Fruit fly (Drosophila melanogaster) whole organism, prepupa: ENCODE results near the gene rpr.

Experiments
- Blimp-1 ChIP-seq: fragments of 200-800 bp; sonication (Bioruptor generic); optimal IDR thresholded peaks from 3 replicates; lab custom pipeline; 2017; ENCODE audit warnings: missing biosample characterization, missing genetic modification characterization, mild to moderate bottlenecking, moderate library complexity, missing genetic modification reagents
- CG10631 ChIP-seq: fragments of 200-800 bp; sonication (Bioruptor generic); optimal IDR thresholded peaks from 2 replicates; lab custom pipeline; 2016; ENCODE audit warnings: missing biosample characterization, missing genetic modification characterization
- CG10669 ChIP-seq: fragments of 200-800 bp; sonication (Bioruptor generic); optimal IDR thresholded peaks from 3 replicates; lab custom pipeline; 2018; ENCODE audit warnings: missing biosample characterization, mild to moderate bottlenecking, missing genetic modification characterization, moderate library complexity
- CG11294 ChIP-seq: fragments of 200-800 bp; sonication (Bioruptor generic); IDR thresholded peaks from 2 replicates; pipeline ENCODE4 v1.3.6; 2022; ENCODE audit warnings: missing biosample characterization, missing genetic modification characterization
- CG11902 ChIP-seq: fragments of 200-800 bp; sonication (Bioruptor generic); optimal IDR thresholded peaks from 3 replicates; lab custom pipeline; 2016; ENCODE audit warnings: missing biosample characterization, missing genetic modification characterization
- CG15336 ChIP-seq: fragments of 200-800 bp; sonication (Bioruptor generic); IDR thresholded peaks from 2 replicates; pipeline ENCODE4 v1.3.6; 2022; ENCODE audit warnings: missing biosample characterization, missing genetic modification characterization
- CG1621 ChIP-seq: fragments of 200-800 bp; sonication (Bioruptor generic); optimal IDR thresholded peaks from 3 replicates; lab custom pipeline; 2018; ENCODE audit warnings: missing biosample characterization, mild to moderate bottlenecking, missing genetic modification characterization
- CG16779 ChIP-seq: fragments of 200-800 bp; sonication (Bioruptor generic); optimal IDR thresholded peaks from 3 replicates; lab custom pipeline; 2017; ENCODE audit warnings: missing biosample characterization, mild to moderate bottlenecking, missing genetic modification characterization
- CG32006 ChIP-seq: fragments of 200-800 bp; sonication (Bioruptor generic); optimal IDR thresholded peaks from 3 replicates; lab custom pipeline; 2017; ENCODE audit warnings: missing biosample characterization, mild to moderate bottlenecking, missing genetic modification characterization
- CG34406 ChIP-seq: fragments of 200-800 bp; sonication (Bioruptor generic); optimal IDR thresholded peaks from 3 replicates; lab custom pipeline; 2016; ENCODE audit warnings: missing biosample characterization, missing genetic modification characterization
- CG3919 ChIP-seq: fragments of 200-800 bp; sonication (Bioruptor generic); optimal IDR thresholded peaks from 3 replicates; lab custom pipeline; 2016; ENCODE audit warnings: missing biosample characterization, missing genetic modification characterization
- CG4318 ChIP-seq: fragments of 200-800 bp; sonication (Bioruptor generic); optimal IDR thresholded peaks from 3 replicates; lab custom pipeline; 2017; ENCODE audit warnings: missing biosample characterization, mild to moderate bottlenecking, missing genetic modification characterization
- CG6163 ChIP-seq: fragments of 200-800 bp; sonication (Bioruptor generic); IDR thresholded peaks from 3 replicates; pipeline ENCODE4 v1.3.6; 2022; ENCODE audit warnings: missing biosample characterization, missing genetic modification characterization
- CG6854 ChIP-seq: fragments of 200-800 bp; sonication (Bioruptor generic); optimal IDR thresholded peaks from 2 replicates; lab custom pipeline; 2017; ENCODE audit warnings: missing biosample characterization, mild to moderate bottlenecking, missing genetic modification characterization
- CG7368 ChIP-seq: fragments of 200-800 bp; sonication (Bioruptor generic); optimal IDR thresholded peaks from 3 replicates; lab custom pipeline; 2016; ENCODE audit warnings: missing biosample characterization, missing genetic modification characterization
- CG8632 ChIP-seq: fragments of 200-800 bp; sonication (Bioruptor generic); optimal IDR thresholded peaks from 3 replicates; lab custom pipeline; 2016; ENCODE audit warnings: missing biosample characterization, missing genetic modification characterization
- CG9139 ChIP-seq: fragments of 200-800 bp; sonication (Bioruptor generic); optimal IDR thresholded peaks from 3 replicates; lab custom pipeline; 2017; ENCODE audit warnings: missing biosample characterization, mild to moderate bottlenecking, missing genetic modification characterization
- Eip75B ChIP-seq: fragments of 200-800 bp; sonication (Bioruptor generic); optimal IDR thresholded peaks from 3 replicates; lab custom pipeline; 2016; ENCODE audit warnings: missing biosample characterization, missing genetic modification characterization
- Eip78C ChIP-seq: fragments of 200-800 bp; sonication (Bioruptor generic); peaks from one replicate; lab custom pipeline; 2016; ENCODE audit warnings: missing biosample characterization, missing genetic modification characterization
- Eip93F ChIP-seq: fragments of 200-800 bp; sonication (Bioruptor generic); optimal IDR thresholded peaks from 2 replicates; lab custom pipeline; 2016; ENCODE audit warnings: missing biosample characterization, mild to moderate bottlenecking, missing genetic modification characterization
- Ets21C ChIP-seq: fragments of 200-800 bp; sonication (Bioruptor generic); optimal IDR thresholded peaks from 3 replicates; lab custom pipeline; 2016; ENCODE audit warnings: missing biosample characterization, missing genetic modification characterization
- Gug ChIP-seq: fragments of 200-800 bp; sonication (Bioruptor generic); IDR thresholded peaks from 2 replicates; pipeline ENCODE4 v1.3.6; 2022; ENCODE audit warnings: missing biosample characterization, missing genetic modification characterization
- Hr39 ChIP-seq: fragments of 200-800 bp; sonication (Bioruptor generic); optimal IDR thresholded peaks from 2 replicates; lab custom pipeline; 2016; ENCODE audit warnings: missing biosample characterization, missing genetic modification characterization
- Hr4 ChIP-seq: fragments of 200-800 bp; sonication (Bioruptor generic); optimal IDR thresholded peaks from 3 replicates; lab custom pipeline; 2016; ENCODE audit warnings: missing biosample characterization, missing genetic modification characterization
- Lpt ChIP-seq: fragments of 200-800 bp; sonication (Bioruptor generic); optimal IDR thresholded peaks from 3 replicates; lab custom pipeline; 2016; ENCODE audit warnings: missing biosample characterization, missing genetic modification characterization
- Sox14 ChIP-seq: fragments of 200-800 bp; sonication (Bioruptor generic); optimal IDR thresholded peaks from 3 replicates; lab custom pipeline; 2016; ENCODE audit warnings: missing biosample characterization, missing genetic modification characterization
- Sox15 ChIP-seq: fragments of 200-800 bp; sonication (Bioruptor generic); optimal IDR thresholded peaks from 3 replicates; lab custom pipeline; 2016; ENCODE audit warnings: missing biosample characterization, missing genetic modification characterization
- achi ChIP-seq: fragments of 200-800 bp; sonication (Bioruptor generic); optimal IDR thresholded peaks from 3 replicates; lab custom pipeline; 2016; ENCODE audit warnings: missing biosample characterization, missing genetic modification characterization
- cyc ChIP-seq: fragments of 200-800 bp; sonication (Bioruptor generic); optimal IDR thresholded peaks from 3 replicates; lab custom pipeline; 2016; ENCODE audit warnings: missing biosample characterization, missing genetic modification characterization
- dsx ChIP-seq: fragments of 200-800 bp; optimal IDR thresholded peaks from 3 replicates; lab custom pipeline; 2019; ENCODE audit warnings: missing biosample characterization, mild to moderate bottlenecking, missing genetic modification characterization, moderate library complexity; ENCODE audit not compliant: poor library complexity, severe bottlenecking
- eg ChIP-seq: fragments of 200-800 bp; sonication (Bioruptor generic); IDR thresholded peaks from 3 replicates; pipeline ENCODE4 v1.3.6; 2022; ENCODE audit warnings: missing biosample characterization, missing genetic modification characterization
- esn ChIP-seq: fragments of 200-800 bp; sonication (Bioruptor generic); optimal IDR thresholded peaks from 2 replicates; lab custom pipeline; 2016; ENCODE audit warnings: missing biosample characterization, mild to moderate bottlenecking, missing genetic modification characterization, moderate library complexity
- fd85E ChIP-seq: fragments of 200-800 bp; sonication (Bioruptor generic); optimal IDR thresholded peaks from 3 replicates; lab custom pipeline; 2016; ENCODE audit warnings: missing biosample characterization, missing genetic modification characterization
- fkh ChIP-seq: fragments of 200-800 bp; sonication (Bioruptor generic); optimal IDR thresholded peaks from 3 replicates; lab custom pipeline; 2017; ENCODE audit warnings: missing biosample characterization, mild to moderate bottlenecking, missing genetic modification characterization, moderate library complexity
- net ChIP-seq: fragments of 200-800 bp; sonication (Bioruptor generic); optimal IDR thresholded peaks from 3 replicates; lab custom pipeline; 2016; ENCODE audit warnings: missing biosample characterization, missing genetic modification characterization
- salr ChIP-seq, 2 experiments: fragments of 200-800 bp; sonication (Bioruptor generic); optimal IDR thresholded peaks; 3 replicates each; lab custom pipeline; 2016 to 2018; ENCODE audit warnings: missing biosample characterization in 2 of 2, missing genetic modification characterization in 2 of 2, mild to moderate bottlenecking in 1 of 2
- spab ChIP-seq: fragments of 200-800 bp; sonication (Bioruptor generic); optimal IDR thresholded peaks from 2 replicates; lab custom pipeline; 2017; ENCODE audit warnings: missing biosample characterization, mild to moderate bottlenecking, missing genetic modification characterization, missing genetic modification reagents
- ss ChIP-seq, 2 experiments: fragments of 200-800 bp; sonication (Bioruptor generic); optimal IDR thresholded peaks; 2 replicates in 1 of 2; 3 replicates in 1 of 2; lab custom pipeline; 2017 to 2018; ENCODE audit warnings: mild to moderate bottlenecking in 2 of 2, missing biosample characterization in 2 of 2, missing genetic modification characterization in 2 of 2, moderate library complexity in 1 of 2

Gene rpr

DNA sequence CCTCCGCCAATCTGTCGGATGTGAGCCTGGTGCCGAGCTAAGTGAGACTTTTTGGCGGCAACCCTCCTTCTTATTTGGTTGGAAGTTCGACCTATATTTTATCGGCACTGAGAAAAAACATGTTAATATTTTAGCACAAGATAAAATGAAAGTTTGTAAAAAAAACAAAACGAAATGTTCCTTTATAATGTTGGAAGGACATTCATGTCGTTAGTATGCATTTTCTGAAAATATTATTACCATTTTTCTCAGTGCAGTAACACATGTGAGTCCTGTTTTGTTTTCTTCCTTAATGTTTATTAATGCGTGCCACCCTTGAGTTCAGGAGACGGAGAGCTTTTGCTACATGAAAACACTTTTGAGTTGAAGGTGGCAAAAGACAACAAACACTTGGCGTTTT lies 30.4 kb downstream of the rpr start:
- no peak for TF ChIP-seq Sox15
- TF ChIP-seq CG16779 (tag; lab: Kevin White, UChicago) = no peak
- peak; percentile 26 for TF ChIP-seq Eip78C (GFP tag; lab: Kevin White, UChicago)

DNA sequence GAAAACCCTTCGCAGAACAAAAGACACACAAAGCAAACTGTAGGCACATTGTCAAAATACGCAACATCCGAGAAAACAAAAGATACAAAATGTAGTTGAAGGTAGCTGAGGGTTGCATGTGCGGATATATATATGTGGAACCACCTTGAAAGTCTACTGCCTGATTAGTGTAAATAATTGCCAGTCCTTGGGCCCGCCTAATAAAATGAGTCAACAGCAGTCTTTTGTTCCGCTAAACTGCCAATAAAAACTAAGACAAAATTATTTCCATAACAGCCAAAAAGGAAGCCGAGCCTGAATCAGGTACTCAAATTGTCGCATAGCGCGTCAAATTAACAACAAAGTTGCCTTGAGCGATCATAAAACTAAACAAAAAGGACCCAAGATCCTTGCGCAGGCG lies 36.9 kb downstream of the rpr start:
- TF ChIP-seq CG7368 (GFP tag; lab: Kevin White, UChicago) (no peak), CG16779 (tag; lab: Kevin White, UChicago) (no peak), CG10631 (no peak), Blimp-1 (GFP tag; lab: Kevin White, UChicago) (no peak), CG4318 (GFP tag; lab: Kevin White, UChicago) (no peak), eg (GFP tag; lab: Robert Waterston, UW) (no peak), Hr4 (GFP tag; lab: Kevin White, UChicago) (no peak), CG9139 (no peak), CG1621 (tag; lab: Kevin White, UChicago) (no peak), net (GFP tag; lab: Kevin White, UChicago) (no peak), CG3919 (GFP tag; lab: Kevin White, UChicago) (no peak), fd85E (GFP tag; lab: Kevin White, UChicago) (no peak), CG34406 (no peak), cyc (GFP tag; lab: Kevin White, UChicago) (no peak), CG11294 (GFP tag; lab: Robert Waterston, UW) (no peak), CG15336 (GFP tag; lab: Robert Waterston, UW) (no peak), Ets21C (GFP tag; lab: Kevin White, UChicago) (no peak), CG10669 (GFP tag; lab: Kevin White, UChicago) (no peak), Hr39 (no peak), fkh (GFP tag; lab: Kevin White, UChicago) (no peak)

DNA sequence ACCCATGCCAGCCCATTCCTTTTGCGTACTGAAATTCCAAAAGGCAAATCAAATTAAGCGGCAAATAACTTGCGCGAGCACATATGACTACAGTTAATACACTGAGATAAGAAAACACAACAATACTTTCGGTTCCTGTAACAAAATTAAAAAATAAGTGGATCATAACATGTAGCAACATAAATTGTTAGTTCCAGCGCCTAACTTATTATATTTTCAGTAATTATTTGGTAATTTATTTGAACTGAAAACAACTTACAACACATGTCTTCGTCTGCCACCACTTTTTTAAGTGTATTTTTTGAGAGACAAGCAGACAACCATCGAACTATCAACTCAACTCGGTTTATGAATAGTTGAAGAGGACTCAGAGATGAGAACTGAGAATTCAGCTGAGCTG lies 40.6 kb downstream of the rpr start:
- TF ChIP-seq salr (GFP tag; optimal IDR thresholded peaks at IDR 0.05; lab: Kevin White, UChicago) (no peak), Sox14 (GFP tag; lab: Kevin White, UChicago) (no peak), CG11902 (GFP tag; lab: Kevin White, UChicago) (no peak), CG6163 (no peak), Gug (no peak), CG8632 (GFP tag; lab: Kevin White, UChicago) (no peak), Lpt (GFP tag; lab: Kevin White, UChicago) (no peak), achi (GFP tag; lab: Kevin White, UChicago) (no peak), CG3919 (GFP tag; lab: Kevin White, UChicago) (no peak), net (GFP tag; lab: Kevin White, UChicago) (no peak), spab (GFP tag; lab: Kevin White, UChicago) (no peak), CG32006 (GFP tag; lab: Kevin White, UChicago) (no peak), Eip75B (GFP tag; lab: Kevin White, UChicago) (no peak), Ets21C (GFP tag; lab: Kevin White, UChicago) (no peak), ss (GFP tag; optimal IDR thresholded peaks at IDR 0.05; lab: Kevin White, UChicago) (no peak), Sox15 (no peak), Eip93F (no peak), Blimp-1 (GFP tag; lab: Kevin White, UChicago) (no peak), Hr39 (no peak)

DNA sequence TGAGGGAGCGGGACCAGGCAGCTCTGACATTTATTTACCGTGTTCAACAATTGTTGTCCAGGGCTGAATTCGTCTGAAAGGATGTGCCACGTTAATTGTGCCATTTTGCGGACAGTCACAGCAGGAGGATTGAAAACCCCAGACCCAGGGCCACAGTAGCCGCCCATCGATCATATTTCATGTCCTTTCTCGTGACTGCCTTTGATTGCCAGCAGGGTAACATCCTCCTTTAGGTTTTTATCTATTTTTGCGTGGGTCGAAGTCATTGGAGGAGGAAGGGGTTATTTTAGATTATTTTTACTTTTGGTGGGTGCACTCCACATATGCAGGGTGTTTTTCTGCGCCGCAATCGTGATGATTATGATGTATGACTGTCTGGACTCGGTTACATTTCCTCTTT lies 42.9 kb downstream of the rpr start:
- TF ChIP-seq dsx (no peak), Sox15 (no peak), Sox14 (GFP tag; lab: Kevin White, UChicago) (no peak), CG6854 (no peak), esn (GFP tag; lab: Kevin White, UChicago) (no peak), CG6163 (no peak), CG11902 (GFP tag; lab: Kevin White, UChicago) (no peak)
- TF ChIP-seq, all 60 proteins: peak for 0
